Worm (Caenorhabditis elegans) whole organism, L4/young adult: Measurements from ENCODE around the gene W04H10.2.
"Not testable (repeated sequence)": the region's sequence is repeated elsewhere in the genome, so short reads cannot be mapped to it uniquely, and the experiment has no call there.

ENCODE experiments used
- W03F9.2 ChIP-seq: fragments of 150-350 bp; optimal IDR thresholded peaks from 2 replicates; lab custom pipeline; 2014; ENCODE audit warnings: missing biosample characterization, missing genetic modification characterization
- dao-5 ChIP-seq: sonication (generic microtip); optimal IDR thresholded peaks from 2 replicates; lab custom pipeline; 2016; ENCODE audit warnings: missing genotype, missing genetic modification characterization, moderate library complexity, missing compliant biosample characterization
- him-1 ChIP-seq: sonication (generic microtip); optimal IDR thresholded peaks from 2 replicates; lab custom pipeline; 2016; ENCODE audit warnings: missing genotype, missing genetic modification reagents, missing genetic modification characterization, missing compliant biosample characterization

W04H10.2 gene

ce11 chrII:605267-605666 is at the start of gene W04H10.2:
Gene W04H10.2 (plus strand): TSS chrII:605567.
- TF ChIP-seq dao-5 (tag; lab: Kevin White, UChicago): no peak

- TF ChIP-seq him-1 (tag; lab: Kevin White, UChicago): no peak
- no peak for TF ChIP-seq dao-5 (tag; lab: Kevin White, UChicago)
- TF ChIP-seq W03F9.2: no peak
These were observed 49.2 kb upstream of the W04H10.2 start, which contains the start of the genes C09E8.1 and C09E8.6 for ce11 chrII:556185-556584. Gene C09E8.1 (plus strand): TSS chrII:556485. Gene C09E8.6 (plus strand): TSS chrII:556497.

ce11 chrII:568776-569175 is 36.6 kb upstream of the W04H10.2 start, which contains the start of gene W08F4.5:
Gene W08F4.5 (minus strand): TSS chrII:568876.
- TF ChIP-seq W03F9.2: no peak

- TF ChIP-seq him-1 (tag; lab: Kevin White, UChicago) (no peak), dao-5 (tag; lab: Kevin White, UChicago) (no peak), W03F9.2 (no peak)
These were observed 33.4 kb upstream of the W04H10.2 start, which contains the start of gene mlt-8 for ce11 chrII:572010-572409. Gene mlt-8 (minus strand): TSS chrII:572110.

- no peak for TF ChIP-seq dao-5 (tag; lab: Kevin White, UChicago)
- TF ChIP-seq him-1 (tag; lab: Kevin White, UChicago): no peak
- TF ChIP-seq W03F9.2: no peak
These were observed 31.3 kb upstream of the W04H10.2 start for ce11 chrII:574064-574463.

- TF ChIP-seq W03F9.2 (no peak), dao-5 (tag; lab: Kevin White, UChicago) (no peak), him-1 (tag; lab: Kevin White, UChicago) (no peak)
These were observed 27.7 kb upstream of the W04H10.2 start, which contains the start of gene W08F4.7 for ce11 chrII:577632-578031. Gene W08F4.7 (minus strand): TSS chrII:577732.

- TF ChIP-seq dao-5 (tag; lab: Kevin White, UChicago) (no peak), him-1 (tag; lab: Kevin White, UChicago) (no peak), W03F9.2 (no peak)
These were observed 26.6 kb upstream of the W04H10.2 start for ce11 chrII:578803-579202.

ce11 chrII:580189-580643 is 25.2 kb upstream of the W04H10.2 start, which contains the start of the genes cdc-37 and W08F4.3:
Gene cdc-37 (minus strand): TSS chrII:580593.
Gene W08F4.3 (plus strand): TSS chrII:580602.
- TF ChIP-seq dao-5 (tag; lab: Kevin White, UChicago): no peak
- TF ChIP-seq W03F9.2: no peak
- TF ChIP-seq him-1 (tag; lab: Kevin White, UChicago): no peak

- TF ChIP-seq W03F9.2: no peak
- TF ChIP-seq dao-5 (tag; lab: Kevin White, UChicago): no peak
- no peak for TF ChIP-seq him-1 (tag; lab: Kevin White, UChicago)
These were observed 23.4 kb upstream of the W04H10.2 start for ce11 chrII:581983-582382.

- TF ChIP-seq him-1 (tag; lab: Kevin White, UChicago): no peak
- no peak for TF ChIP-seq W03F9.2
- no peak for TF ChIP-seq dao-5 (tag; lab: Kevin White, UChicago)
These were observed 22.7 kb upstream of the W04H10.2 start, which contains the start of gene fbxb-14 for ce11 chrII:582649-583048. Gene fbxb-14 (minus strand): TSS chrII:582749.

- TF ChIP-seq dao-5 (tag; lab: Kevin White, UChicago) (no peak), W03F9.2 (no peak), him-1 (tag; lab: Kevin White, UChicago) (no peak)
These were observed 21.0 kb upstream of the W04H10.2 start, which contains the start of the genes W08F4.12 and W08F4.13 for ce11 chrII:584321-584848. Gene W08F4.12 (minus strand): TSS chrII:584421. Gene W08F4.13 (plus strand): TSS chrII:584798.

ce11 chrII:587533-587932 is 17.8 kb upstream of the W04H10.2 start, which contains the start of gene fbxb-34:
Gene fbxb-34 (plus strand): TSS chrII:587833.
- TF ChIP-seq him-1 (tag; lab: Kevin White, UChicago) (no peak), W03F9.2 (no peak), dao-5 (tag; lab: Kevin White, UChicago) (no peak)

- no peak for TF ChIP-seq dao-5 (tag; lab: Kevin White, UChicago)
- TF ChIP-seq W03F9.2: no peak
- TF ChIP-seq him-1 (tag; lab: Kevin White, UChicago): no peak
These were observed 14.3 kb upstream of the W04H10.2 start, which contains the start of gene W08F4.10 for ce11 chrII:591110-591509. Gene W08F4.10 (minus strand): TSS chrII:591210.

ce11 chrII:593221-593620 is 12.1 kb upstream of the W04H10.2 start, which contains the start of gene W08F4.1:
Gene W08F4.1 (plus strand): TSS chrII:593521.
- not testable (repeated sequence) for TF ChIP-seq W03F9.2; dao-5 (tag; lab: Kevin White, UChicago); him-1 (tag; lab: Kevin White, UChicago)
